Worm (Caenorhabditis elegans) whole organism, L3 larva: Measurements from ENCODE around the gene ZC132.3.

Experiments used
- ama-1 ChIP-seq: fragments of 150-350 bp; optimal IDR thresholded peaks from 2 replicates; lab custom pipeline; 2018
- ceh-82 ChIP-seq: fragments of 150-350 bp; optimal IDR thresholded peaks from 2 replicates; lab custom pipeline; 2014; ENCODE audit warnings: missing biosample characterization, missing genetic modification characterization
- egl-5 ChIP-seq: fragments of 150-350 bp; optimal IDR thresholded peaks from 2 replicates; lab custom pipeline; 2017; ENCODE audit warnings: missing biosample characterization, missing genetic modification reagents, missing genetic modification characterization, inconsistent platforms
- nhr-11 ChIP-seq: fragments of 150-350 bp; optimal IDR thresholded peaks from 2 replicates; lab custom pipeline; 2014; ENCODE audit warnings: missing biosample characterization, missing genetic modification characterization
- nhr-237 ChIP-seq: fragments of 150-350 bp; optimal IDR thresholded peaks from 2 replicates; lab custom pipeline; 2014; ENCODE audit warnings: missing biosample characterization, missing genetic modification characterization
- nhr-25 ChIP-seq: sonication (generic microtip); optimal IDR thresholded peaks from 2 replicates; lab custom pipeline; 2017; ENCODE audit warnings: missing biosample characterization, missing genetic modification characterization
- nhr-43 ChIP-seq: sonication (generic microtip); optimal IDR thresholded peaks from 2 replicates; lab custom pipeline; 2016; ENCODE audit warnings: mild to moderate bottlenecking, missing genetic modification characterization, missing compliant biosample characterization; ENCODE audit not compliant: poor library complexity, severe bottlenecking
- nhr-76 ChIP-seq: fragments of 150-350 bp; sonication (generic microtip); optimal IDR thresholded peaks from 5 replicates; lab custom pipeline; 2014; ENCODE audit warnings: missing biosample characterization, missing genetic modification characterization
- nhr-77 ChIP-seq: fragments of 150-350 bp; optimal IDR thresholded peaks from 2 replicates; lab custom pipeline; 2014; ENCODE audit warnings: missing biosample characterization, missing genetic modification characterization
- snpc-4 ChIP-seq: fragments of 150-350 bp; optimal IDR thresholded peaks from 2 replicates; lab custom pipeline; 2014; ENCODE audit warnings: missing biosample characterization, missing genetic modification characterization
- unc-39 ChIP-seq: sonication (generic microtip); optimal IDR thresholded peaks from 4 replicates; lab custom pipeline; 2017; ENCODE audit warnings: missing biosample characterization, missing genetic modification characterization
- unc-62 ChIP-seq: fragments of 150-350 bp; sonication (generic microtip); optimal IDR thresholded peaks from 4 replicates; lab custom pipeline; 2014; ENCODE audit warnings: missing biosample characterization, missing genetic modification reagents, missing genetic modification characterization

- TF ChIP-seq ama-1 (no peak), nhr-11 (no peak), nhr-76 (tag; lab: Kevin White, UChicago) (no peak), snpc-4 (tag; lab: Kevin White, UChicago) (no peak), nhr-237 (tag; lab: Kevin White, UChicago) (no peak), nhr-25 (tag; lab: Kevin White, UChicago) (no peak), nhr-77 (tag; lab: Kevin White, UChicago) (no peak), unc-39 (tag; lab: Kevin White, UChicago) (no peak), unc-62 (no peak), ceh-82 (tag; lab: Kevin White, UChicago) (no peak), egl-5 (tag; lab: Kevin White, UChicago) (no peak), nhr-43 (tag; lab: Kevin White, UChicago) (no peak)
Observed at ce11 chrV:4341208-4341607, 41.6 kb upstream of the ZC132.3 start, which contains the start of gene glrx-3.
